Worm (Caenorhabditis elegans): ENCODE results near the gene hlh-12.
A peak's percentile ranks its signal among the peaks of the same experiment; 100 is the strongest.

hlh-12 gene

DNA sequence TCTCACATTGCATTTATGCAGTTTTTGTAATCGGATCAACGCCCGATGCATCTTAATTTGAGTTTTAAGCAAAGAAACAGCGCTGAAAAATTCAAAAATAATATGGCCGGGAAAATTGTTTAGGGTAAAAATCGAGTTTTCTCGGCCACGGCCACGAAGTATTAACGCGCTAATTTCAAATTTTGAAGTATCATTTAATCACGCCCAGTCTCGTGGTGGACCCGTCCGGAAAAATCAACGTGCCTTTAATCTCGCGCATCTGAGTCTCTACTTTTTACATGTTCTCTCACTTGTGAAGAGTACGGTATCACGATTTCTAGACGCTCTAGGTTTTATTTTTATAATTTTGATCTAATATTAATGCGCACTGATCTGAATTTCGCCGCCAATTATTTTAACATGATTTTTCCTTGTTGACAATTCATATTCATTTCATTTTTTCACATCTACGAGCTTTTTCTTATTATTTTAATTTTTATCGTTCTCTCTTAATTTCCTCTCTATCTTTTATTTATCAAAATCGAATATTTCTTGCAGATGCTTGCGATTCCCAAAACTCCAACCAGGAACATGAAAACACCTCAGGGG lies 19.6 kb upstream of the hlh-12 start, which contains the start of the genes acdh-13 and mesp-1 (continued):
- TF ChIP-seq tbp1 (GFP tag; optimal IDR thresholded peaks at IDR 0.05) (peak; percentile 59), fkh-3 (tag; optimal IDR thresholded peaks at IDR 0.05) (no peak), lin-40 (tag; optimal IDR thresholded peaks at IDR 0.05) (no peak), egl-44 (GFP tag; IDR thresholded peaks at IDR 0.05) (no peak), pbrm-1 (GFP tag; IDR thresholded peaks at IDR 0.05) (peak; percentile 69; the same call in 1 of the 2 replicates), lag-1 (GFP tag; IDR thresholded peaks at IDR 0.05) (no peak), nhr-120 (GFP tag; IDR thresholded peaks at IDR 0.05) (no peak), madf-6 (GFP tag; IDR thresholded peaks at IDR 0.05) (peak; percentile 97), ceh-100 (GFP tag; IDR thresholded peaks at IDR 0.05) (peak; percentile 43; the same call in 1 of the 2 replicates), C06A6.2 (GFP tag; conservative IDR thresholded peaks at IDR 0.05) (no peak), hrde-1 (tag; optimal IDR thresholded peaks at IDR 0.05; ENCODE audit: borderline replicate concordance) (no peak), F57C9.4 (tag; optimal IDR thresholded peaks at IDR 0.05) (no peak), him-1 (tag; optimal IDR thresholded peaks at IDR 0.05) (peak; percentile 28), Y95B8A.8 (GFP tag; IDR thresholded peaks at IDR 0.05) (peak; percentile 72; the same call in 1 of the 2 replicates), F33H1.4 (GFP tag; IDR thresholded peaks at IDR 0.05) (peak; percentile 79), attf-3 (GFP tag; conservative IDR thresholded peaks at IDR 0.05) (0 out of 2 replicates have a peak, but pooled peaks have one; percentile 38), hsf-1 (GFP tag; IDR thresholded peaks at IDR 0.05) (peak; percentile 86), nhr-90 (tag; optimal IDR thresholded peaks at IDR 0.05) (no peak), cebp-1 (GFP tag; IDR thresholded peaks at IDR 0.05) (no peak; the same call in 1 of the 2 replicates), cebp-1 (tag; optimal IDR thresholded peaks at IDR 0.05) (no peak), nhr-80 (tag; optimal IDR thresholded peaks at IDR 0.05) (no peak), bed-2 (GFP tag; IDR thresholded peaks at IDR 0.05) (peak; percentile 71; the same call in 1 of the 2 replicates), C17E4.6 (GFP tag; IDR thresholded peaks at IDR 0.05) (no peak), rcor-1 (GFP tag; IDR thresholded peaks at IDR 0.05) (peak; percentile 76), snpc-3.4 (tag; optimal IDR thresholded peaks at IDR 0.05) (peak; percentile 81), K12H6.12 (tag; optimal IDR thresholded peaks at IDR 0.05) (no peak), Y79H2A.3 (GFP tag; conservative IDR thresholded peaks at IDR 0.05) (no peak), lsl-1 (GFP tag; optimal IDR thresholded peaks at IDR 0.05) (peak; percentile 90), dox-1 (GFP tag; IDR thresholded peaks at IDR 0.05) (peak; percentile 92), F22D6.2 (tag; optimal IDR thresholded peaks at IDR 0.05) (no peak), D2030.7 (GFP tag; IDR thresholded peaks at IDR 0.05) (peak; percentile 95), lir-1 (GFP tag; conservative IDR thresholded peaks at IDR 0.05) (peak; percentile 57; the same call in 1 of the 2 replicates), mcd-1 (GFP tag; IDR thresholded peaks at IDR 0.05) (peak; percentile 58), lsy-27 (tag; optimal IDR thresholded peaks at IDR 0.05; ENCODE audit: borderline replicate concordance, insufficient read depth) (no peak), Y56A3A.18 (GFP tag; IDR thresholded peaks at IDR 0.05) (no peak), egrh-3 (GFP tag; IDR thresholded peaks at IDR 0.05) (no peak), ztf-3 (GFP tag; optimal IDR thresholded peaks at IDR 0.05) (no peak), ceh-91 (GFP tag; IDR thresholded peaks at IDR 0.05) (peak; percentile 90), Y67H2A.10 (GFP tag; conservative IDR thresholded peaks at IDR 0.05) (no peak), unc-62 (GFP tag; optimal IDR thresholded peaks at IDR 0.05) (no peak), let-526 (GFP tag; IDR thresholded peaks at IDR 0.05) (no peak), mxl-1 (tag; optimal IDR thresholded peaks at IDR 0.05) (no peak), die-1 (tag; optimal IDR thresholded peaks at IDR 0.05) (no peak), chd-7 (tag; optimal IDR thresholded peaks at IDR 0.05) (no peak), F57A8.1 (GFP tag; optimal IDR thresholded peaks at IDR 0.05) (no peak), madf-8 (GFP tag; conservative IDR thresholded peaks at IDR 0.05) (peak; percentile 94), sdz-38 (tag; optimal IDR thresholded peaks at IDR 0.05) (no peak), ceh-58 (GFP tag; IDR thresholded peaks at IDR 0.05) (no peak)

All from whole organism, young adult.